Fruit fly (Drosophila melanogaster) whole organism, wandering third instar larva: ENCODE data around the gene Nf-YA.

Experiments used
- Abd-B ChIP-seq: fragments of >200 bp; optimal IDR thresholded peaks from 2 replicates; lab custom pipeline; 2017; ENCODE audit warnings: missing biosample characterization, missing genetic modification characterization
- CG32264 ChIP-seq: fragments of 200-800 bp; sonication (Bioruptor generic); optimal IDR thresholded peaks from 2 replicates; lab custom pipeline; 2016; ENCODE audit warnings: missing biosample characterization, missing genetic modification characterization
- CG9705 ChIP-seq: fragments of 200-800 bp; sonication (Bioruptor generic); optimal IDR thresholded peaks from 2 replicates; lab custom pipeline; 2018; ENCODE audit warnings: missing biosample characterization, mild to moderate bottlenecking, missing genetic modification characterization
- CrebA ChIP-seq: fragments of 200-800 bp; sonication (Bioruptor generic); optimal IDR thresholded peaks from 2 replicates; lab custom pipeline; 2016; ENCODE audit warnings: missing biosample characterization, mild to moderate bottlenecking, missing genetic modification characterization, borderline replicate concordance
- Dfd ChIP-seq: fragments of >200 bp; optimal IDR thresholded peaks from 2 replicates; lab custom pipeline; 2017; ENCODE audit warnings: missing biosample characterization, missing genetic modification characterization
- Dif ChIP-seq: fragments of 200-275, 200-300 bp; sonication (Bioruptor generic); optimal IDR thresholded peaks from 2 replicates; lab custom pipeline; 2018; ENCODE audit warnings: missing biosample characterization, missing genetic modification characterization; ENCODE audit not compliant: partially characterized antibody
- GATAd ChIP-seq: sonication (Bioruptor generic); optimal IDR thresholded peaks from 2 replicates; lab custom pipeline; 2016; ENCODE audit warnings: missing biosample characterization, missing genetic modification characterization
- HLH106 ChIP-seq: fragments of 200-800 bp; optimal IDR thresholded peaks from 3 replicates; lab custom pipeline; 2019; ENCODE audit warnings: missing biosample characterization, mild to moderate bottlenecking, missing genetic modification characterization, moderate library complexity
- Hnf4 ChIP-seq: fragments of 200-800 bp; sonication (Bioruptor generic); optimal IDR thresholded peaks from 2 replicates; lab custom pipeline; 2016; ENCODE audit warnings: missing biosample characterization, mild to moderate bottlenecking, missing genetic modification characterization
- Hr78 ChIP-seq: fragments of >200 bp; optimal IDR thresholded peaks from 2 replicates; lab custom pipeline; 2017; ENCODE audit warnings: missing biosample characterization, missing genetic modification characterization
- Hr83 ChIP-seq: fragments of 200-300 bp; sonication (Bioruptor generic); optimal IDR thresholded peaks from 2 replicates; lab custom pipeline; 2016; ENCODE audit warnings: missing biosample characterization, mild to moderate bottlenecking, missing genetic modification characterization, moderate library complexity; ENCODE audit not compliant: poor library complexity, severe bottlenecking
- Jra ChIP-seq: sonication (Bioruptor generic); optimal IDR thresholded peaks from 2 replicates; lab custom pipeline; 2016; ENCODE audit warnings: missing biosample characterization, missing genetic modification characterization
- Mio ChIP-seq: sonication (Bioruptor generic); optimal IDR thresholded peaks from 2 replicates; lab custom pipeline; 2016; ENCODE audit warnings: missing biosample characterization, missing genetic modification characterization
- Myc ChIP-seq: fragments of >200 bp; optimal IDR thresholded peaks from 2 replicates; lab custom pipeline; 2017
- OdsH ChIP-seq: fragments of 200-800 bp; sonication (Bioruptor generic); optimal IDR thresholded peaks from 2 replicates; lab custom pipeline; 2016; ENCODE audit warnings: missing biosample characterization, mild to moderate bottlenecking, missing genetic modification characterization
- Rel ChIP-seq, 2 experiments: fragments of 200-800 bp; sonication (Bioruptor generic) in 1 of 2; optimal IDR thresholded peaks; 2 replicates in 1 of 2; 3 replicates in 1 of 2; lab custom pipeline; 2016 to 2019; ENCODE audit warnings: mild to moderate bottlenecking in 2 of 2, missing biosample characterization in 2 of 2, missing genetic modification characterization in 2 of 2, moderate library complexity in 1 of 2
- Sp1 ChIP-seq: fragments of 200-800 bp; sonication (Bioruptor generic); optimal IDR thresholded peaks from 3 replicates; lab custom pipeline; 2019; ENCODE audit warnings: missing biosample characterization, mild to moderate bottlenecking, missing genetic modification characterization, moderate library complexity
- Vsx2 ChIP-seq: fragments of 200-300, 225-300 bp; sonication (Bioruptor generic); optimal IDR thresholded peaks from 2 replicates; lab custom pipeline; 2018; ENCODE audit warnings: missing biosample characterization, missing genetic modification characterization; ENCODE audit not compliant: partially characterized antibody
- br ChIP-seq: fragments of 200-800 bp; sonication (Bioruptor generic); optimal IDR thresholded peaks from 2 replicates; lab custom pipeline; 2016; ENCODE audit warnings: missing biosample characterization, missing genetic modification characterization
- brk ChIP-seq: fragments of 200-800 bp; sonication (Bioruptor generic); optimal IDR thresholded peaks from 2 replicates; lab custom pipeline; 2016; ENCODE audit warnings: missing biosample characterization, mild to moderate bottlenecking, missing genetic modification characterization
- dl ChIP-seq, 2 experiments: fragments of 175-275, 200-275 bp in 1 of 2; fragments of 200-275 bp in 1 of 2; sonication (Bioruptor generic); optimal IDR thresholded peaks; lab custom pipeline; 2018; ENCODE audit warnings: mild to moderate bottlenecking in 2 of 2, missing biosample characterization in 2 of 2, missing genetic modification characterization in 2 of 2, moderate library complexity in 2 of 2; ENCODE audit not compliant: partially characterized antibody in 2 of 2, insufficient read depth in 1 of 2
- dmrt93B ChIP-seq: fragments of 200-800 bp; sonication (Bioruptor generic); optimal IDR thresholded peaks from 2 replicates; lab custom pipeline; 2018; ENCODE audit warnings: missing biosample characterization, mild to moderate bottlenecking, missing genetic modification characterization
- foxo ChIP-seq, 2 experiments: fragments of 200-800 bp; sonication (Bioruptor generic); optimal IDR thresholded peaks; 2 replicates in 1 of 2; 3 replicates in 1 of 2; lab custom pipeline; 2016 to 2017; ENCODE audit warnings: missing biosample characterization in 2 of 2, missing genetic modification characterization in 2 of 2
- fru ChIP-seq: fragments of 200-800 bp; sonication (Bioruptor generic); optimal IDR thresholded peaks from 3 replicates; lab custom pipeline; 2016; ENCODE audit warnings: missing biosample characterization, mild to moderate bottlenecking, missing genetic modification characterization
- h ChIP-seq: fragments of 200-800 bp; sonication (Bioruptor generic); optimal IDR thresholded peaks from 3 replicates; lab custom pipeline; 2016; ENCODE audit warnings: missing biosample characterization, mild to moderate bottlenecking, missing genetic modification characterization
- jim ChIP-seq: fragments of 175-275, 200-325 bp; sonication (Bioruptor generic); optimal IDR thresholded peaks from 2 replicates; lab custom pipeline; 2016; ENCODE audit warnings: missing biosample characterization, mild to moderate bottlenecking, missing genetic modification characterization
- lola ChIP-seq: fragments of >200 bp; optimal IDR thresholded peaks from 2 replicates; lab custom pipeline; 2017; ENCODE audit warnings: missing biosample characterization, missing genetic modification characterization
- pan ChIP-seq: fragments of >200 bp; optimal IDR thresholded peaks from 2 replicates; lab custom pipeline; 2017
- psq ChIP-seq: fragments of 200-800 bp; sonication (Bioruptor generic); optimal IDR thresholded peaks from 3 replicates; lab custom pipeline; 2017; ENCODE audit warnings: missing biosample characterization, mild to moderate bottlenecking, missing genetic modification characterization, moderate library complexity
- rgr ChIP-seq: fragments of 200-800 bp; sonication (Bioruptor generic); optimal IDR thresholded peaks from 3 replicates; lab custom pipeline; 2016; ENCODE audit warnings: missing biosample characterization, mild to moderate bottlenecking, missing genetic modification characterization
- sage ChIP-seq: fragments of 200-800 bp; sonication (Bioruptor generic); optimal IDR thresholded peaks from 2 replicates; lab custom pipeline; 2016; ENCODE audit warnings: missing biosample characterization, mild to moderate bottlenecking, missing genetic modification characterization
- sv ChIP-seq: fragments of 200-800 bp; sonication (Bioruptor generic); optimal IDR thresholded peaks from 3 replicates; lab custom pipeline; 2016; ENCODE audit warnings: missing biosample characterization, missing genetic modification characterization
- tai ChIP-seq: sonication (Bioruptor generic); optimal IDR thresholded peaks from 2 replicates; lab custom pipeline; 2016; ENCODE audit warnings: missing biosample characterization, missing genetic modification characterization
- usp ChIP-seq: fragments of >200 bp; optimal IDR thresholded peaks from 2 replicates; lab custom pipeline; 2017; ENCODE audit warnings: missing biosample characterization, missing genetic modification characterization
- woc ChIP-seq: sonication (Bioruptor generic); optimal IDR thresholded peaks from 2 replicates; lab custom pipeline; 2016; ENCODE audit warnings: missing biosample characterization, mild to moderate bottlenecking, missing genetic modification characterization

Gene Nf-YA

DNA sequence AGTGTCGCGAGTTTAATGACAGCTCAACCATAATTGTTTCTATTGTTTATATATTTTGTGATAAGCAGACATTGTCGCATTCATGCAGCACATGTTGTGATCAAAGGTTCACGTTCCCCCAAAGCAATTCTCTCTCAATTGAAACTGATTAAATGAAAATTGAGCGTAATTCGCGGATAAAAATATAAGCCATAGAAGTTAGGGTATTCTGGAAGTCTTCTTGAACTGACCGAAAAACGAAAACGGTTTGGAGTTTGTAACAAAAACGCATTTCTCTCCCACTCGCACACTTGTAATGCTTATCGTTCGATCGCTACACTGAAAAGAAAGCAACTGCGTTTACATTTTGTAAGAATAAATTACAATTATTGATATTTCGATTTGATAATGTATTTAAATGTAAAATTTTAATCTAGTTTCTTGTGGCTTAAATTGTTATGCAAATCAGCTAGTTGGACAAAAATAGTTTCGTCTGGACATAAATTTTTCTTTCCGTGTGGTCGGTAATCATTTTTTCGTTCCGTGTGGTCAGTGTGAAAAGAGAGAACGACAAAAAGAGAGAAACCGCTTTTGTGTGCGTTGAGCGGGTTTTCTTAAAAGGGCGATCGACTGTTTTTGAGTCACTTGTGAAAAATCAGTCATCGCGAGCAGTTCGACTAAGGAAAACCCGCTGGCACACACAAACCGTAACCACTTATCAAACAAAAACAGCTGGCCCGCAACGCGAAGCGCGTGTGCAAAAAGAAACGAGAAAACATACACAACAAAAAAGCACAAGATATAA, 19.2 kb downstream of the Nf-YA start, which contains the start of gene aay (continued):
- peak; percentile 95 for TF ChIP-seq dmrt93B (GFP tag; lab: Kevin White, UChicago)
- TF ChIP-seq OdsH: peak; percentile 98
- TF ChIP-seq, all 38 proteins: peak for 25

DNA sequence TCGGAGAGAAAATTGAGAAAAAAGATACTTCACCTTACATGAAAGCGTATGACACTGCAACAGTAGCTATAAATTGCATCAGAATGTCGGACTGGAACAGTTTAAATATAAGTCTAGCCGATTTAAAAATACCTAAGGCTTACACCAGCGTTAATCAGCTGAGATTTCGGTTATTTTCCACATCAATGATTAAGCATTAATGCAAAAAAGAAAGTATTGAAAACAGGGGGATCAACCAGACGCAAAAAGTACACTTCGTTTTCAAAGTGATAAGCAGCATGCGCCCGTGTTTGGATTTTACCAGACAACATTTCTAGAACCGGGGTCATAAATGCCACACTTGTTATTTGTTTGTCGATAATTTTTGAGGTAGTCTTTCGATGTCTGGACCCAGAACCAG, 19.9 kb downstream of the Nf-YA start:
- TF ChIP-seq psq (GFP tag; lab: Kevin White, UChicago): no peak
- no peak for TF ChIP-seq Myc (lab: Kevin White, UChicago)
- no peak for TF ChIP-seq Hnf4 (GFP tag; lab: Kevin White, UChicago)
- TF ChIP-seq lola: no peak
- TF ChIP-seq Rel (GFP tag; optimal IDR thresholded peaks at IDR 0.05; lab: Kevin White, UChicago): no peak
- TF ChIP-seq Rel (tag; optimal IDR thresholded peaks at IDR 0.05; lab: Kevin White, UChicago): peak; percentile 90

DNA sequence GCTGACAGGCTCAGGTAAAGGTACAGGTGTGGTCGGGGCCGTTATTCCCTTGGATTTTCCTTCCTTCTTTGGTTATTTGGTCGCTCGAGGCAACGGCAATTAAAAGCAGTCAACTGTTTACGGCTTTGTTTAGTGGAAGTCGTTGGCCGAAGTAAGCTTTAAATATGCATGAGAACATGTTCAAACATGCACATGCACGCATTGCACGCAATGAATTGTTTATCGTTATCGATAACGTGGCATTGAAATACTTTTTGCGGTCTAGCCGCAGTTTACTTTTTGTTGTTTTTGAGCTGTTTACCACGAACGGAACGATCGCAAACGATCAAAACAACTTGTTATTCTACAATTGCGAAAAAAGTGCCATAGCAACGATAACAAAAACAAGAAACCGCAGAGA, 20.4 kb downstream of the Nf-YA start:
- no peak for TF ChIP-seq pan (lab: Kevin White, UChicago)
- TF ChIP-seq h (GFP tag; lab: Kevin White, UChicago): no peak
- TF ChIP-seq foxo (GFP tag; optimal IDR thresholded peaks at IDR 0.05; lab: Kevin White, UChicago): no peak
- TF ChIP-seq usp (GFP tag; lab: Kevin White, UChicago): no peak
- TF ChIP-seq Hr83 (GFP tag; lab: Kevin White, UChicago): no peak
- no peak for TF ChIP-seq tai (GFP tag; lab: Kevin White, UChicago)

DNA sequence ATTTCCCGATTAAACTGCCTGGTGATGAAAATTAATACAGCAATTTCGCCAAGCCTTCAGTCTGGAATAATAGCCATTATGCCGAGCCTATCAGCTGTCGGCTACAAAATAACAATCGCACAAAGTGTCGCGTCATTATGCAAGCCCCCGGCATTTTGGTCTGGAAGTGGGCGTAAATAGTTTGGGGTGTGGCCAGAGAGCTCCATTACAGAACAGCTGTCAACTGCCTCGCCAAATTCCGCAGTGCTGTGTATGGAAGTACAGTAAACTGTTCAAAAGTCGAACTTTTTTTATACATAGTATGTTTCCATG, 21.3 kb downstream of the Nf-YA start:
- TF ChIP-seq Mio (GFP tag; lab: Kevin White, UChicago): no peak
- TF ChIP-seq CG32264 (GFP tag; lab: Kevin White, UChicago): no peak
- TF ChIP-seq Myc (lab: Kevin White, UChicago): no peak
- no peak for TF ChIP-seq Jra
- no peak for TF ChIP-seq dl (GFP tag; optimal IDR thresholded peaks at IDR 0.05; lab: Kevin White, UChicago; ENCODE audit: insufficient read depth in 1 of 2, partially characterized antibody in 2 of 2)
- TF ChIP-seq OdsH: no peak
- TF ChIP-seq Hnf4 (GFP tag; lab: Kevin White, UChicago): no peak
- TF ChIP-seq foxo (GFP tag; optimal IDR thresholded peaks at IDR 0.05; lab: Kevin White, UChicago): no peak
- no peak for TF ChIP-seq usp (GFP tag; lab: Kevin White, UChicago)
- no peak for TF ChIP-seq woc (GFP tag; lab: Kevin White, UChicago)
- TF ChIP-seq, all 38 proteins: peak for 0

DNA sequence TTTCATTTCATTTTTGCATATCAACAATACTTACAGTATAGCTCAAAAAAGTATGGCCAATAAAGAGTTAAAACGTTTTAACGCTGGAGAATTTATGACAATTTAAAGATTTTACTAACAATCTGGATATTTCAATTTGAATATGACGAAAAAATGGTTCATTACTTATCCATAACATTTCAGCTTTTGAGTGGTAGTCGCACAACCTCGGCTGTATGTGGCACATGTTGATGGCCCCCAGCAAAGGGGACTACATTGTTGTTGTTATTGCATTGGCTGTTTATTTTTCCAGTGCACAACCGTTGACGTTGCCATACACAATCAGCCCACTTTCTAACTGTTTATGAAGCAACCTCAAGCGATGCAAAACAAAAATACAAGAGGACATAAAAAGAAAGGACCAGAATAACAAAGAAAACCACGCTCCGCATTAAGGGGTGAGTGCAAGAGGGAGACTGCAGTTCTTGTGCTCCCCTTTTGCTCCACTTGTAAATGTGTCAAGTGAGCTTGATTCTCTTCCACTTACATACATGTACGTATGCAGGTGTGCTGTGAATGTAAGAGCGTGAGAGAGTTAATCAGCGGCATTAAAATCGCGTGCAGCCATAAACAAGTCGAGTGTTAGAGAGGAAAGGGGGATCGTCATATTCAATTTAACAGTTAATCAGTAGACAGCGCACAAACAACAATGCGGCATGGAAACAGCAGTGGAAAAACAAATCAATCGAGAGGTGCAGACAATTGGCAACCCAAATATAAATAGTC, 21.8 kb downstream of the Nf-YA start:
- peak; percentile 86 for TF ChIP-seq psq (GFP tag; lab: Kevin White, UChicago)
- TF ChIP-seq Dfd (GFP tag; lab: Kevin White, UChicago): no peak
- peak; percentile 95 for TF ChIP-seq br (GFP tag; lab: Kevin White, UChicago)
- peak; percentile 60 to 92 for TF ChIP-seq foxo (GFP tag; optimal IDR thresholded peaks at IDR 0.05; lab: Kevin White, UChicago)
- peak; percentile 80 for TF ChIP-seq dmrt93B (GFP tag; lab: Kevin White, UChicago)
- peak; percentile 38 for TF ChIP-seq brk (GFP tag; lab: Kevin White, UChicago)
- peak; percentile 86 for TF ChIP-seq CG32264 (GFP tag; lab: Kevin White, UChicago)
- no peak for TF ChIP-seq dl (GFP tag; optimal IDR thresholded peaks at IDR 0.05; lab: Kevin White, UChicago; ENCODE audit: insufficient read depth in 1 of 2, partially characterized antibody in 2 of 2)
- peak; percentile 87 for TF ChIP-seq Hnf4 (GFP tag; lab: Kevin White, UChicago)
- no peak for TF ChIP-seq Dif
- peak; percentile 46 for TF ChIP-seq Rel (GFP tag; optimal IDR thresholded peaks at IDR 0.05; lab: Kevin White, UChicago)
- peak; percentile 66 for TF ChIP-seq Rel (tag; optimal IDR thresholded peaks at IDR 0.05; lab: Kevin White, UChicago)
- no peak for TF ChIP-seq lola
- TF ChIP-seq Sp1 (GFP tag; lab: Kevin White, UChicago): peak; percentile 90
- no peak for TF ChIP-seq sv (GFP tag; lab: Kevin White, UChicago)
- TF ChIP-seq CG9705 (GFP tag; lab: Kevin White, UChicago): peak; percentile 62
- peak; percentile 78 for TF ChIP-seq tai (GFP tag; lab: Kevin White, UChicago)
- TF ChIP-seq Myc (lab: Kevin White, UChicago): no peak
- TF ChIP-seq Jra: peak; percentile 88
- peak; percentile 12 for TF ChIP-seq GATAd (GFP tag; lab: Kevin White, UChicago)
- TF ChIP-seq Hr78 (GFP tag; lab: Kevin White, UChicago): no peak
- TF ChIP-seq pan (lab: Kevin White, UChicago): no peak
- TF ChIP-seq Mio (GFP tag; lab: Kevin White, UChicago): peak; percentile 27
- peak; percentile 90 for TF ChIP-seq h (GFP tag; lab: Kevin White, UChicago)
- TF ChIP-seq jim (GFP tag; lab: Kevin White, UChicago): no peak
- TF ChIP-seq sage (GFP tag; lab: Kevin White, UChicago): peak; percentile 71
- peak; percentile 94 for TF ChIP-seq fru (GFP tag; lab: Kevin White, UChicago)
- TF ChIP-seq HLH106: peak; percentile 91
- TF ChIP-seq Vsx2 (GFP tag; lab: Kevin White, UChicago): no peak
- TF ChIP-seq usp (GFP tag; lab: Kevin White, UChicago): no peak
- TF ChIP-seq OdsH: peak; percentile 90
- peak; percentile 77 for TF ChIP-seq woc (GFP tag; lab: Kevin White, UChicago)
- TF ChIP-seq rgr (GFP tag; lab: Kevin White, UChicago): peak; percentile 88
- TF ChIP-seq CrebA (GFP tag; lab: Kevin White, UChicago): no peak
- no peak for TF ChIP-seq Abd-B
